Worm (Caenorhabditis elegans) whole organism, L4/young adult: ENCODE measurements around the gene gcy-12.

Source experiments
- W03F9.2 ChIP-seq: fragments of 150-350 bp; optimal IDR thresholded peaks from 2 replicates; lab custom pipeline; 2014; ENCODE audit warnings: missing biosample characterization, missing genetic modification characterization
- dao-5 ChIP-seq: sonication (generic microtip); optimal IDR thresholded peaks from 2 replicates; lab custom pipeline; 2016; ENCODE audit warnings: missing genotype, missing genetic modification characterization, moderate library complexity, missing compliant biosample characterization
- him-1 ChIP-seq: sonication (generic microtip); optimal IDR thresholded peaks from 2 replicates; lab custom pipeline; 2016; ENCODE audit warnings: missing genotype, missing genetic modification reagents, missing genetic modification characterization, missing compliant biosample characterization

Gene gcy-12

DNA sequence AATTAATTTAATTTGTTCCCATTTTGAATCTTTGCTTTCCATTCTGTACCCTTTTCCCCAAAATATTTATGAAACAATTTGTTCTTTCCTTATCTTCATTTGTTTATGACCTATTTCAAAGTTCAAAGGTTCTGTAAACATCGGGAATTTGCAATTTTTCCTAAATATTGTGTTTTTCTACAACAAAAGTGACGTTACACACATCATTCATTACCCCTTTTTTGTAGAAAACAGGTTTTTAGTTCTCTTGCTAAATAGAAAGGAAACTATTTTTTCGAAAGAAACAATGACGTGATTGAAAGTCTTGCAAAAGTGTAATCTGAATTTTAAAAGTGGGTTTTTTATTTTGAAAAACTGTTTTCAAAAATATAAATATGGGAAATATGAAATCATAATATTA is 12.8 kb downstream of the gcy-12 start:
- TF ChIP-seq dao-5 = no peak
- TF ChIP-seq W03F9.2 (tag; lab: Kevin White, UChicago) = no peak
- no peak for TF ChIP-seq him-1 (tag; lab: Kevin White, UChicago)

DNA sequence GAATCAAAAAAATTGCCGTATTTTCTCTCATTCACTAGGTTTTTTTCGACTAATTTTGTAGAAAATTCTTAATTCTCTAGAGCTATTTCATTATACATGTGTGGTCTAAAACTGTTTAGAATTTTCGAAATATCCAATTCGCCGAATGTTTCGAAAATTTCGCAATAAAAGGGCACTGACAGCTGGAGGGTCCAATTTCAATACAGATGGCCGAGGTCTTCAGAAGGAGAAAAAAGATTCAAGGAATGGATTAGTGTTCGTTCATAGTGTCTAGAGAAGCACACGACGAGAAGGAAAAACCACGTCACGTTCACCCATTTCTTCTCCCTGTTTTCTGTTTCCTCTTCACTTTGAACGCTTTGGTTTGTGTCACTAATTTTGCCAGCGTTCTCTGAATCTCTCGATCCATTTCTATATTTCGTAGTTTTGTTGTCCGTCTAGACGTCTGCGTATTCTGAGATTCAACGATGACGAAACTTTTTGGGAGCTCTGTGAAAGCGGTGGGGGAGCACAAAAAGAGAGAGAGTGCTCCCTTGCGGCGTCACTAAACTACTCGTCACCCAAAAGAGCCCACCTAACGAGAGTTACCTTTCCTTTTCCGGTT is 14.3 kb downstream of the gcy-12 start:
- TF ChIP-seq him-1 (tag; lab: Kevin White, UChicago) = peak; percentile 74
- TF ChIP-seq dao-5 = no peak
- no peak for TF ChIP-seq W03F9.2 (tag; lab: Kevin White, UChicago)

DNA sequence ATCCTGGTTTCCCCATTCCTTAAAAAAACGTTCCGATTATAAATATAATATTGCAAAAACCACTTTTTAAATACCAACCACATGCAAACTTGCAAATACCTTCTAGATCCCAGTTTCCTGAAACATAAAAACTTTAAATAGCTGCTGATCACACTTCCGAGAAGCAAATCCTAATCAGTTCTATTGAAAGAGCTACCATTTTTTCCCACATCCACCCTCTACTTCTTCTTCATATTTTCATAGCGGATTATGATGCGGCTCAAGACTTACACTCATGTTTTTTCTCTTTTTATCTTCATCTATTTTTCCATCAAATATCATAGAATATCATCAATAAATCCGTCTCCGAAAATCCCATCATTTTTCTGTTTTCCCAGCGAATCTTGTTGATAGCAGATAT is 15.0 kb downstream of the gcy-12 start:
- TF ChIP-seq W03F9.2 (tag; lab: Kevin White, UChicago) = no peak
- TF ChIP-seq dao-5 = no peak
- TF ChIP-seq him-1 (tag; lab: Kevin White, UChicago) = no peak

DNA sequence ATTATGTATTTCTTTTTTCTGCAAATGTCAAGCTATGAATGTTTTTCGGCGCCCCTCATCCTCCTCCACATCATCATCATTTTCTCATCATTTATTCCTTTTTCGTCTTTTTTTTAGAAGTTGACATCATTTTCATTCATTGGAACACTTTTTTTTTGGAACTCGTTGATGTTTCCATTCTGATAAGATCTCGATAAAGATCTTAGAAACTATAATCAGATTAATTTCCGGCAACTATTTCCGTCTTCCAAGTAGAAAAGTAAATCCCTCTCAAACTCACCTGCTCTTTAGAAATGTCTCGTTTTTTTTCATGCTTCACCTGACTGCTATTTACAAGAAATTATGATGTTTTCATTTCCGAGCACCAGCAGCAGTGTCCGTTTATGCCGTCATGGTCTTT is 17.1 kb downstream of the gcy-12 start:
- TF ChIP-seq dao-5 (no peak), W03F9.2 (tag; lab: Kevin White, UChicago) (no peak), him-1 (tag; lab: Kevin White, UChicago) (no peak)

ce11 chrII:5330206-5330686 is 18.4 kb downstream of the gcy-12 start:
- TF ChIP-seq W03F9.2 (tag; lab: Kevin White, UChicago) = peak; percentile 25
- no peak for TF ChIP-seq dao-5

DNA sequence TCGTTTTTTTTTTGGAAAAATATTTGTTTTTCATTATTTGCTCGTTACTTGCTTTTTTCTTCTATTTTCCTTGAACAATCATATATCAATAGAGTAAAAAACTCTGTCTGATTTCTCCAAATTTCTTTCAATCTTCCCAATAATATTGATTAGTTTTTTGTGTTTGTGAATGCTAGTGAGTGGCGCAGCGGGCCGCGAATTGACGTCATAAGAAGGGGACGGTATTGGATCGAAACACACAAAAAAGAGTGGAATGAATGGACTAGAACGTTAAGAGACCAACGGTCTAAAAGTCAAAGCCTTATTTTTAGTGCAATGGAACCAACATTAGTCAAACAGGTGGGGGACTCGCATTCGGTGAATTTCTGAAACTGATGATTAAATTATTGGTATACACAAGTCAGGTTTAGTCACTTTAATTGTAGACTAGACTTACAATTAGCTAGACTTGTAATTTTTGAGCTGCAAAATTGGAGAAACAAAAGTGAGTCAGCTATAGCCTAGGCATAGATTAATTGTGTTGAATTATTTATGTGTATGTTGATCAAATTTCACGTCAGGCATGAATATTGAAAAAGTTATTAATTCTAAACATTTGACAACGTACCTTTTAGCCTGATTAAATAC is 19.9 kb downstream of the gcy-12 start:
- no peak for TF ChIP-seq W03F9.2 (tag; lab: Kevin White, UChicago)
- TF ChIP-seq dao-5 = no peak
- no peak for TF ChIP-seq him-1 (tag; lab: Kevin White, UChicago)

DNA sequence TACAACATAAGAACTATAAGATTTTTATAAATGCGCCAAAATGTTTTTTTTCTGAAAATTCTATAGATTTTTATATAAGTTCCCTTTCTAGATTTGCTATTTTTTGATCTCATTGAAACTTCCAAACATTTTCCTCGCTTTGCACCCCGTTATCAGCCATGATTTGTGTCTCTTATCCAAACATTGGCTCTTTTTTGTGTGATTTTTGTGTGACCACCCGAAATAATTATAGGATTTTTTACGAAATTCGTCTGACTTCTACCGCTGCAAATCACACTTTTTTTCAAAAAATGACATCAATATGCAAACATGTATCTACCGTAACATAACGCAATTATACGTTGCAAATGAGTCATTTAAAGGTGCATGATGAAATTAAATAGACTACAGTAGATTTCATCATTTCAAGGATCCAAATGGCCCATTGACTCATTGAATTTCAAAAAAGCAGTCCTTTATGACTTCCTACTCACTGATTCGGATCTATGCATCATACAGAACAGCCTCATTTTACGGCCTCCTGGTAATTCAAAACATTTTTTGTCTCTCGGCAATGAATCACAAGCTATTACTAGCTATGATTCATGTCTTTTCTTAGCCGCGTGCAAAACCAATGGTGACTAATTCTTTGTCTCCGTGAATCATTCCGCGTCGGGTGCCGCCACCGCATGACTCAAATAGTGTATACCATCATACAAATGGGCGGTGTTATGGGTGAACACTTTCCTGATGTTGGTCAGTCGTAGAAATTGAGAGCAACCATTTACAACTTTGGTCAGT is 20.7 kb downstream of the gcy-12 start:
- TF ChIP-seq him-1 (tag; lab: Kevin White, UChicago) = no peak
- no peak for TF ChIP-seq W03F9.2 (tag; lab: Kevin White, UChicago)
- no peak for TF ChIP-seq dao-5

DNA sequence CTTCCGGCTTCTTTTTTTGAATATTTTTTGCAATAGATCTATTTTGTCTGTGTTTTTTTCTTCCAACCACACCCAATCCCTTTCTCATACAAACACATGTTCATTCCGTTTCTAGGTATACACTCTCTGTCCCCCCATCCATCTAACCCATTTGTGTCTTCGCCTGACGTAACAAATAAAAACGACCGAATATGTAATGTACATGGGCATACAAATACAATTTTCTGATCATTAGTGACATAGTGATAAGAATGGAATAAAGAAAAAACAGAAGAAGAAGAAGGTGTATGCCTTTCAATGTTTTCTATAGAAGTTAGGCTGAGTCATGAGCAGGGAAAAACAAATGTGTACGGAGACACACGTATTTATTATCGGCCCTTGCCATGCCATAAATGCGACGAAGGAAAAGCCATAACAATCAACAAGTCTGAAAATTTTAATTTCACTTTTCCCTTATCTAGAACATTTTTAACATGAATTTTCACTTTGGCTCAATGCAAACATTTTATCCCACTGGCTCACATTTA is 21.9 kb downstream of the gcy-12 start:
- TF ChIP-seq him-1 (tag; lab: Kevin White, UChicago) = no peak
- no peak for TF ChIP-seq W03F9.2 (tag; lab: Kevin White, UChicago)
- no peak for TF ChIP-seq dao-5

DNA sequence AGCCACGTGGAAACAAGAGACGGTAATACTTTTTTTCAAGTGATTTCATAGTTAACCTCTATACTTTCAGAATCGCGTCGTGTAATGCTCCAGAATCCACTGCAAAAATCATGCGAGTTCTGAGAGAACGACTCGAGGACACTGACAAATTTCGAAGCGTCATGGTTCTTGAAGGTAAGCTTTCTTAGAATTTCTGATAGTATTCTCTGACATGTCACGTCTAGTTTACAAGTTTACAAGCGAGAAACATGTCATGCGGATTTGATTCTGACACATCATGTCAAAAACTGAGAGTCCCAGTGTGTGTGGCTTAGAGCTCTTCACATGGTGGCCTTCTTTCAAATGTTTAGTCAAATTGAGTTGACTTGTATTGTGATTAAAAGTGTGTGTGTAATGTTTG is 22.8 kb downstream of the gcy-12 start:
- TF ChIP-seq W03F9.2 (tag; lab: Kevin White, UChicago) = no peak
- no peak for TF ChIP-seq him-1 (tag; lab: Kevin White, UChicago)
- no peak for TF ChIP-seq dao-5

DNA sequence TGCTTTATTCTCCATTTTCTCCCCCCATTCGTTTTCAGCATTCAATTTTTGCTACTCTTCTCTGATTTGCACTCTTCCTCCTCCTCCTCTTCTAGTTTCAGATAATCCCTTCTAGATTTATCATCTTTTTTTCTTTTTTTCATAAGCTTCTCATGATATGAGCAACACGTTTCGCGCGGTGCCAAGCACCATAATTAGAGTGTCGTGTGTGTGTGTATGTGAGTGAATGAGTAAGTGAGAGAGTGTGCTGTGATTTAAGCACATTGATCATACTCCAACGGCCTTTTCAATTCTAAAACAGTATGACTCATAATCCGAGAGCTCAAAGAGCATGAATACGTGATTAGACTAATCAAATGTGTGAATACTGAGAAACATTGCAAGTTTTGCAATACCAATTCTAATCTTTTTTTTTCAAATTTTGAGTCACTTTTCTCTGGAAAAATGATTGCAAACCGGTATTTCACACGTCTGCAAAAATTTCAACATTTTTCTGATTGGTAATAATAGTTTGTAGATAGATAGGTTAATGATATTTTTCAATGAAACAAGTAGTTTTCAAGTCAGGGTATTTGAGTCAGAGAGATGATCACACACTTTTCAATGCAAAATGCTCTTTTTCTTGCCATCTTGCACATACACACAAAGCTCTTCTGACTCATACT is 23.7 kb downstream of the gcy-12 start:
- TF ChIP-seq W03F9.2 (tag; lab: Kevin White, UChicago) (no peak), dao-5 (no peak), him-1 (tag; lab: Kevin White, UChicago) (no peak)

DNA sequence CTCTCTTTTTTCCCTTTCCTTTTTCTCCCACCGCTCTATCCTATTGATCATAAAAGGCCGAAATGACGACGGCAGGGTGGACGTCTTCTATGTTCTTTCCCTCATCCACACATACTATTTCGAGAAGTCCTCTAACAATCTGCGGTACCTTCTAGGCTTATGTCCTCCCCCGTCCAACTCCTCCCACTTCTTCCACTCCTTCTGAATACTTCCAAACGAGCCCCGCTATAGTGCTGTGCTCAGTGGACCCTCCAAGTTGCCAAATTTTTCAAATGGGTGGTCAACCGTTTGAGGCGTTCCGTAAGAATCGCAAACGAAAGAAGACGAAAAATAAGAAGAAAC is 24.2 kb downstream of the gcy-12 start:
- TF ChIP-seq W03F9.2 (tag; lab: Kevin White, UChicago) (no peak), him-1 (tag; lab: Kevin White, UChicago) (peak; percentile 70), dao-5 (peak; percentile 2)

DNA sequence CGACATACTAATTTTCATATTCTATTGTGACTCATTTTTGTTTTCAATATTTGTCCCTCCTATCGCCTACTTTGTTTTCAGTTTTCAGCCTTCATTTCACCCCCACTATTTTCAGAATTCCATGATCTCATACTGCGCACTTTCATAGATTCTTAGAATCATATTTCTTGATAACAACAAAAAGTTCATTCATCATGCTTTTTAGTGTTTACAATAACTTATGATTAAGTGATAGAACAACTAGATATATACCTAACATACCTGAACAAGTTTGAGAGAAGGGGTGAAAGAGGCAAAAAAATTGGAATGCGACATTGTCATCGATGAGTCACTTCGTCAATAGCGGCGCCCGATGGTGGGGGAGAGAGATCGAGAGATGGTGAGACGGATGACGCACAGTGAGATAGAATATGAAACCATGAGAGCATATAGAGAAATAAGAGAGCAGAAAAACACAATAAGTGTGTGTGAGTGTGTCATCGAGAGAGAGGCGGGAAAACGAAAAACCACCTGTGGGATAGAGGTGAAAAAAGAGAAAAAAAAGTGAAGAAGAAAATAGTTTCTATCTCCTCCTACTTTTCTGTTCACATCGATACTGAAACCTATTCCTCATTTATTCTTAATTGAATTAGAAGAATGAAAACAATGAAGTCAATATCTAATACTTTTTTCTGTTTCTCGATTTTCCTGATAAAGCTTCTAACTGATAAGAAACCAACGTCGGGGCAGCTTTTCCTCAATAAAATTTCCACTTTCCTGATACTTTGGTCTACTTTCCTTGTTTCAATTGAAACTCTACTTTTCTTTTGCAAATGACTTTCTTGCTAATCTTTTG is 25.0 kb downstream of the gcy-12 start:
- TF ChIP-seq W03F9.2 (tag; lab: Kevin White, UChicago) (peak; percentile 12), him-1 (tag; lab: Kevin White, UChicago) (peak; percentile 40), dao-5 (no peak)

- no peak for TF ChIP-seq him-1 (tag; lab: Kevin White, UChicago)
- no peak for TF ChIP-seq dao-5
- TF ChIP-seq W03F9.2 (tag; lab: Kevin White, UChicago) = no peak
These were observed 25.6 kb downstream of the gcy-12 start for ce11 chrII:5337495-5337840.
